Worm (Caenorhabditis elegans): Measurements from ENCODE around the gene T01C8.3.

DNA sequence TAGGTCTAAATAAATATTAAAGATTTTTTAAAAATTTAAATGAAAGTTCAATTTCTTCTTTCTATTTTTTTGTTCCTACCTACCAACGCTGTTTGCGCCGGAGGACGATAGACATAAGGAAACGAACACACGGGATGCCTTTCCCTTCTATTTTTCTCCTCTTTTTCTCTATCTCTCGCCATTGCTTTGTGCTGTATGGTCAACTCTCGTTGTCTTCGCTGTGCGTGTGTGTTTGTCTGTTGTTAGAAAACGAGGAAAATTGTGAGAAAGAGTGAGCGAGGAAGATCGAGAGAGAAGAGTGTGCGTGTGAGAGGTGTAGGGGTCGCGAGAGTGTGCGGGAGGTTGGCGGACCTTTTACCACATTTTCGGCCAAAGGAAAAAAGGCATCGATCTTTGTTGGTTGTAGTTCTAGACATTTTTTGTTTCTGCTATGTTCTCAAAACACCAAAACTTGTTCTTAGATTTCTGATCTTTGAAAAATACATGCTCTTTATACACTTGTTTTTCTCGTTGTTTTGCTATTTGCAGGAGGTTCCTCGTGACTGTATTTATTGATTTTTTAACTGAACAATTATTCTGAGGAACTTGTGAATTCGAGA, 16.2 kb upstream of the T01C8.3 start:
- TF ChIP-seq ama-1 (optimal IDR thresholded peaks at IDR 0.05) (peak; percentile 84), R02D3.7 (tag; optimal IDR thresholded peaks at IDR 0.05) (no peak)

All from whole organism, L3 larva.